Fruit fly (Drosophila melanogaster) whole organism, prepupa: ENCODE data around the gene Pif1.

Experiments
- Blimp-1 ChIP-seq: fragments of 200-800 bp; sonication (Bioruptor generic); optimal IDR thresholded peaks from 3 replicates; lab custom pipeline; 2017; ENCODE audit warnings: missing biosample characterization, missing genetic modification characterization, mild to moderate bottlenecking, moderate library complexity, missing genetic modification reagents
- CG10631 ChIP-seq: fragments of 200-800 bp; sonication (Bioruptor generic); optimal IDR thresholded peaks from 2 replicates; lab custom pipeline; 2016; ENCODE audit warnings: missing biosample characterization, missing genetic modification characterization
- CG10669 ChIP-seq: fragments of 200-800 bp; sonication (Bioruptor generic); optimal IDR thresholded peaks from 3 replicates; lab custom pipeline; 2018; ENCODE audit warnings: missing biosample characterization, mild to moderate bottlenecking, missing genetic modification characterization, moderate library complexity
- CG11294 ChIP-seq: fragments of 200-800 bp; sonication (Bioruptor generic); IDR thresholded peaks from 2 replicates; pipeline ENCODE4 v1.3.6; 2022; ENCODE audit warnings: missing biosample characterization, missing genetic modification characterization
- CG11762 ChIP-seq: fragments of 200-800 bp; sonication (Bioruptor generic); optimal IDR thresholded peaks from 3 replicates; lab custom pipeline; 2016; ENCODE audit warnings: missing biosample characterization, missing genetic modification characterization; ENCODE audit not compliant: insufficient read depth
- CG15336 ChIP-seq: fragments of 200-800 bp; sonication (Bioruptor generic); IDR thresholded peaks from 2 replicates; pipeline ENCODE4 v1.3.6; 2022; ENCODE audit warnings: missing biosample characterization, missing genetic modification characterization
- CG1621 ChIP-seq: fragments of 200-800 bp; sonication (Bioruptor generic); optimal IDR thresholded peaks from 3 replicates; lab custom pipeline; 2018; ENCODE audit warnings: missing biosample characterization, mild to moderate bottlenecking, missing genetic modification characterization
- CG16779 ChIP-seq: fragments of 200-800 bp; sonication (Bioruptor generic); optimal IDR thresholded peaks from 3 replicates; lab custom pipeline; 2017; ENCODE audit warnings: missing biosample characterization, mild to moderate bottlenecking, missing genetic modification characterization
- CG32006 ChIP-seq: fragments of 200-800 bp; sonication (Bioruptor generic); optimal IDR thresholded peaks from 3 replicates; lab custom pipeline; 2017; ENCODE audit warnings: missing biosample characterization, mild to moderate bottlenecking, missing genetic modification characterization
- CG6163 ChIP-seq: fragments of 200-800 bp; sonication (Bioruptor generic); IDR thresholded peaks from 3 replicates; pipeline ENCODE4 v1.3.6; 2022; ENCODE audit warnings: missing biosample characterization, missing genetic modification characterization
- CG6276 ChIP-seq: fragments of 200-800 bp; sonication (Bioruptor generic); optimal IDR thresholded peaks from 2 replicates; lab custom pipeline; 2017; ENCODE audit warnings: missing biosample characterization, mild to moderate bottlenecking, missing genetic modification characterization
- CG6792 ChIP-seq: fragments of 200-800 bp; sonication (Bioruptor generic); optimal IDR thresholded peaks from 3 replicates; lab custom pipeline; 2016; ENCODE audit warnings: missing biosample characterization, missing genetic modification characterization
- CG6854 ChIP-seq: fragments of 200-800 bp; sonication (Bioruptor generic); optimal IDR thresholded peaks from 2 replicates; lab custom pipeline; 2017; ENCODE audit warnings: missing biosample characterization, mild to moderate bottlenecking, missing genetic modification characterization
- CG7368 ChIP-seq: fragments of 200-800 bp; sonication (Bioruptor generic); optimal IDR thresholded peaks from 3 replicates; lab custom pipeline; 2016; ENCODE audit warnings: missing biosample characterization, missing genetic modification characterization
- CG8119 ChIP-seq: fragments of 200-800 bp; sonication (Bioruptor generic); IDR thresholded peaks from 3 replicates; pipeline ENCODE4 v1.3.6; 2022; ENCODE audit warnings: missing biosample characterization, missing genetic modification characterization
- CG8319 ChIP-seq: fragments of 200-800 bp; sonication (Bioruptor generic); optimal IDR thresholded peaks from 3 replicates; lab custom pipeline; 2016; ENCODE audit warnings: missing biosample characterization, missing genetic modification characterization
- CG8632 ChIP-seq: fragments of 200-800 bp; sonication (Bioruptor generic); optimal IDR thresholded peaks from 3 replicates; lab custom pipeline; 2016; ENCODE audit warnings: missing biosample characterization, missing genetic modification characterization
- CG9139 ChIP-seq: fragments of 200-800 bp; sonication (Bioruptor generic); optimal IDR thresholded peaks from 3 replicates; lab custom pipeline; 2017; ENCODE audit warnings: missing biosample characterization, mild to moderate bottlenecking, missing genetic modification characterization
- Eip75B ChIP-seq: fragments of 200-800 bp; sonication (Bioruptor generic); optimal IDR thresholded peaks from 3 replicates; lab custom pipeline; 2016; ENCODE audit warnings: missing biosample characterization, missing genetic modification characterization
- Eip78C ChIP-seq: fragments of 200-800 bp; sonication (Bioruptor generic); peaks from one replicate; lab custom pipeline; 2016; ENCODE audit warnings: missing biosample characterization, missing genetic modification characterization
- Eip93F ChIP-seq: fragments of 200-800 bp; sonication (Bioruptor generic); optimal IDR thresholded peaks from 2 replicates; lab custom pipeline; 2016; ENCODE audit warnings: missing biosample characterization, mild to moderate bottlenecking, missing genetic modification characterization
- Ets96B ChIP-seq: fragments of 200-800 bp; optimal IDR thresholded peaks from 2 replicates; lab custom pipeline; 2019; ENCODE audit warnings: missing biosample characterization, mild to moderate bottlenecking, missing genetic modification characterization, moderate library complexity
- Gug ChIP-seq: fragments of 200-800 bp; sonication (Bioruptor generic); IDR thresholded peaks from 2 replicates; pipeline ENCODE4 v1.3.6; 2022; ENCODE audit warnings: missing biosample characterization, missing genetic modification characterization
- Hr38 ChIP-seq: sonication (Bioruptor generic); optimal IDR thresholded peaks from 2 replicates; lab custom pipeline; 2016; ENCODE audit warnings: missing biosample characterization, missing genetic modification characterization
- Hr39 ChIP-seq: fragments of 200-800 bp; sonication (Bioruptor generic); optimal IDR thresholded peaks from 2 replicates; lab custom pipeline; 2016; ENCODE audit warnings: missing biosample characterization, missing genetic modification characterization
- Hr4 ChIP-seq: fragments of 200-800 bp; sonication (Bioruptor generic); optimal IDR thresholded peaks from 3 replicates; lab custom pipeline; 2016; ENCODE audit warnings: missing biosample characterization, missing genetic modification characterization
- Lpt ChIP-seq: fragments of 200-800 bp; sonication (Bioruptor generic); optimal IDR thresholded peaks from 3 replicates; lab custom pipeline; 2016; ENCODE audit warnings: missing biosample characterization, missing genetic modification characterization
- Met ChIP-seq: fragments of 200-800 bp; sonication (Bioruptor generic); optimal IDR thresholded peaks from 3 replicates; lab custom pipeline; 2016; ENCODE audit warnings: missing biosample characterization, missing genetic modification characterization
- OdsH ChIP-seq: fragments of 200-800 bp; sonication (Bioruptor generic); optimal IDR thresholded peaks from 3 replicates; lab custom pipeline; 2016; ENCODE audit warnings: missing biosample characterization, missing genetic modification characterization
- Smox ChIP-seq: fragments of 200-800 bp; sonication (Bioruptor generic); optimal IDR thresholded peaks from 3 replicates; lab custom pipeline; 2016; ENCODE audit warnings: missing biosample characterization, missing genetic modification characterization
- Sox102F ChIP-seq: fragments of 200-800 bp; sonication (Bioruptor generic); optimal IDR thresholded peaks from 2 replicates; lab custom pipeline; 2016; ENCODE audit warnings: missing biosample characterization, mild to moderate bottlenecking, missing genetic modification characterization
- Sox14 ChIP-seq: fragments of 200-800 bp; sonication (Bioruptor generic); optimal IDR thresholded peaks from 3 replicates; lab custom pipeline; 2016; ENCODE audit warnings: missing biosample characterization, missing genetic modification characterization
- Sox15 ChIP-seq: fragments of 200-800 bp; sonication (Bioruptor generic); optimal IDR thresholded peaks from 3 replicates; lab custom pipeline; 2016; ENCODE audit warnings: missing biosample characterization, missing genetic modification characterization
- cyc ChIP-seq: fragments of 200-800 bp; sonication (Bioruptor generic); optimal IDR thresholded peaks from 3 replicates; lab custom pipeline; 2016; ENCODE audit warnings: missing biosample characterization, missing genetic modification characterization
- dac ChIP-seq: fragments of 200-800 bp; sonication (Bioruptor generic); optimal IDR thresholded peaks from 2 replicates; lab custom pipeline; 2017; ENCODE audit warnings: missing biosample characterization, mild to moderate bottlenecking, missing genetic modification characterization
- dsx ChIP-seq: fragments of 200-800 bp; optimal IDR thresholded peaks from 3 replicates; lab custom pipeline; 2019; ENCODE audit warnings: missing biosample characterization, mild to moderate bottlenecking, missing genetic modification characterization, moderate library complexity; ENCODE audit not compliant: poor library complexity, severe bottlenecking
- fd59A ChIP-seq: fragments of 200-800 bp; sonication (Bioruptor generic); optimal IDR thresholded peaks from 2 replicates; lab custom pipeline; 2017; ENCODE audit warnings: missing biosample characterization, mild to moderate bottlenecking, missing genetic modification characterization, missing genetic modification reagents
- fd85E ChIP-seq: fragments of 200-800 bp; sonication (Bioruptor generic); optimal IDR thresholded peaks from 3 replicates; lab custom pipeline; 2016; ENCODE audit warnings: missing biosample characterization, missing genetic modification characterization
- fkh ChIP-seq: fragments of 200-800 bp; sonication (Bioruptor generic); optimal IDR thresholded peaks from 3 replicates; lab custom pipeline; 2017; ENCODE audit warnings: missing biosample characterization, mild to moderate bottlenecking, missing genetic modification characterization, moderate library complexity
- lz ChIP-seq: fragments of 200-800 bp; sonication (Bioruptor generic); optimal IDR thresholded peaks from 3 replicates; lab custom pipeline; 2016; ENCODE audit warnings: missing biosample characterization, missing genetic modification characterization
- net ChIP-seq: fragments of 200-800 bp; sonication (Bioruptor generic); optimal IDR thresholded peaks from 3 replicates; lab custom pipeline; 2016; ENCODE audit warnings: missing biosample characterization, missing genetic modification characterization
- pdm3 ChIP-seq: fragments of 200-800 bp; sonication (Bioruptor generic); optimal IDR thresholded peaks from 3 replicates; lab custom pipeline; 2016; ENCODE audit warnings: missing biosample characterization, missing genetic modification characterization
- salr ChIP-seq, 2 experiments: fragments of 200-800 bp; sonication (Bioruptor generic); optimal IDR thresholded peaks; 3 replicates each; lab custom pipeline; 2016 to 2018; ENCODE audit warnings: missing biosample characterization in 2 of 2, missing genetic modification characterization in 2 of 2, mild to moderate bottlenecking in 1 of 2
- spab ChIP-seq: fragments of 200-800 bp; sonication (Bioruptor generic); optimal IDR thresholded peaks from 2 replicates; lab custom pipeline; 2017; ENCODE audit warnings: missing biosample characterization, mild to moderate bottlenecking, missing genetic modification characterization, missing genetic modification reagents
- ss ChIP-seq, 2 experiments: fragments of 200-800 bp; sonication (Bioruptor generic); optimal IDR thresholded peaks; 2 replicates in 1 of 2; 3 replicates in 1 of 2; lab custom pipeline; 2017 to 2018; ENCODE audit warnings: mild to moderate bottlenecking in 2 of 2, missing biosample characterization in 2 of 2, missing genetic modification characterization in 2 of 2, moderate library complexity in 1 of 2
- svp ChIP-seq: fragments of 200-800 bp; sonication (Bioruptor generic); peaks from one replicate; lab custom pipeline; 2016; ENCODE audit warnings: missing biosample characterization, missing genetic modification characterization
- topi ChIP-seq: fragments of 200-800 bp; sonication (Bioruptor generic); optimal IDR thresholded peaks from 3 replicates; lab custom pipeline; 2016; ENCODE audit warnings: missing biosample characterization, missing genetic modification characterization
- vri ChIP-seq: fragments of 200-800 bp; sonication (Bioruptor generic); optimal IDR thresholded peaks from 3 replicates; lab custom pipeline; 2016; ENCODE audit warnings: missing biosample characterization, mild to moderate bottlenecking, missing genetic modification characterization

Pif1 gene

dm6 chr2L:3441158-3441557 lies 28.6 kb downstream of the Pif1 start:
- TF ChIP-seq Sox14 (GFP tag; lab: Kevin White, UChicago) (no peak), ss (GFP tag; optimal IDR thresholded peaks at IDR 0.05; lab: Kevin White, UChicago) (no peak), Blimp-1 (GFP tag; lab: Kevin White, UChicago) (no peak), CG11762 (GFP tag; lab: Kevin White, UChicago) (no peak), CG16779 (tag; lab: Kevin White, UChicago) (no peak), net (GFP tag; lab: Kevin White, UChicago) (no peak), Eip78C (GFP tag; lab: Kevin White, UChicago) (no peak), topi (no peak), CG8319 (GFP tag; lab: Kevin White, UChicago) (no peak), fd59A (GFP tag; lab: Kevin White, UChicago) (no peak), fkh (GFP tag; lab: Kevin White, UChicago) (no peak), Smox (GFP tag; lab: Kevin White, UChicago) (no peak), Gug (GFP tag; lab: Robert Waterston, UW) (no peak), CG6163 (GFP tag; lab: Robert Waterston, UW) (no peak), salr (GFP tag; optimal IDR thresholded peaks at IDR 0.05; lab: Kevin White, UChicago) (no peak), vri (no peak), Ets96B (tag; lab: Kevin White, UChicago) (no peak)
- TF ChIP-seq, all 60 proteins: peak for 0

dm6 chr2L:3440322-3440721 lies 29.5 kb downstream of the Pif1 start:
- peak; percentile 84 for TF ChIP-seq CG6276 (GFP tag; lab: Kevin White, UChicago)
- TF ChIP-seq CG6163 (GFP tag; lab: Robert Waterston, UW): peak; percentile 78
- peak; percentile 40 for TF ChIP-seq Hr39 (GFP tag; lab: Kevin White, UChicago)
- no peak for TF ChIP-seq Smox (GFP tag; lab: Kevin White, UChicago)
- TF ChIP-seq CG6854 (GFP tag; lab: Kevin White, UChicago): no peak
- peak; percentile 74 for TF ChIP-seq Sox14 (GFP tag; lab: Kevin White, UChicago)
- TF ChIP-seq CG11762 (GFP tag; lab: Kevin White, UChicago): peak; percentile 70
- TF ChIP-seq CG1621 (tag; lab: Kevin White, UChicago): peak; percentile 7
- TF ChIP-seq salr (GFP tag; optimal IDR thresholded peaks at IDR 0.05; lab: Kevin White, UChicago): peak in 1 of 2 experiments; percentile 49
- peak; percentile 59 for TF ChIP-seq CG10631 (GFP tag; lab: Kevin White, UChicago)
- peak; percentile 70 for TF ChIP-seq CG32006 (GFP tag; lab: Kevin White, UChicago)
- peak; percentile 23 for TF ChIP-seq vri
- TF ChIP-seq Met (GFP tag; lab: Kevin White, UChicago): no peak
- TF ChIP-seq Eip93F (GFP tag; lab: Kevin White, UChicago): no peak
- peak; percentile 10 for TF ChIP-seq lz (GFP tag; lab: Kevin White, UChicago)
- TF ChIP-seq Sox102F (GFP tag; lab: Kevin White, UChicago): peak; percentile 57
- TF ChIP-seq Sox15: no peak
- no peak for TF ChIP-seq cyc
- TF ChIP-seq CG9139 (GFP tag; lab: Kevin White, UChicago): no peak
- peak; percentile 57 for TF ChIP-seq Eip78C (GFP tag; lab: Kevin White, UChicago)
- TF ChIP-seq pdm3 (GFP tag; lab: Kevin White, UChicago): peak; percentile 82
- no peak for TF ChIP-seq Eip75B
- no peak for TF ChIP-seq ss (GFP tag; optimal IDR thresholded peaks at IDR 0.05; lab: Kevin White, UChicago)
- peak; percentile 58 for TF ChIP-seq CG8319 (GFP tag; lab: Kevin White, UChicago)
- peak; percentile 9 for TF ChIP-seq net (GFP tag; lab: Kevin White, UChicago)
- TF ChIP-seq CG10669 (GFP tag; lab: Kevin White, UChicago): peak; percentile 49
- TF ChIP-seq Lpt (GFP tag; lab: Kevin White, UChicago): peak; percentile 27
- no peak for TF ChIP-seq fd85E
- TF ChIP-seq CG11294 (GFP tag; lab: Robert Waterston, UW): peak; percentile 84
- peak; percentile 45 for TF ChIP-seq svp (GFP tag; lab: Kevin White, UChicago)
- TF ChIP-seq fd59A (GFP tag; lab: Kevin White, UChicago): peak; percentile 53
- peak; percentile 11 for TF ChIP-seq Ets96B (tag; lab: Kevin White, UChicago)
- peak; percentile 60 for TF ChIP-seq spab (GFP tag; lab: Kevin White, UChicago)
- TF ChIP-seq CG8632 (GFP tag; lab: Kevin White, UChicago): no peak
- peak; percentile 86 for TF ChIP-seq Hr4 (GFP tag; lab: Kevin White, UChicago)
- TF ChIP-seq CG8119 (GFP tag; lab: Robert Waterston, UW): peak; percentile 90
- peak; percentile 63 for TF ChIP-seq dac (GFP tag; lab: Kevin White, UChicago)
- TF ChIP-seq CG15336: peak; percentile 83
- TF ChIP-seq CG7368 (GFP tag; lab: Kevin White, UChicago): peak; percentile 66
- peak; percentile 41 for TF ChIP-seq Hr38 (GFP tag; lab: Kevin White, UChicago)
- TF ChIP-seq CG6792 (GFP tag; lab: Kevin White, UChicago): peak; percentile 65
- TF ChIP-seq Gug (GFP tag; lab: Robert Waterston, UW): peak; percentile 88
- no peak for TF ChIP-seq dsx (GFP tag; lab: Kevin White, UChicago)
- peak; percentile 83 for TF ChIP-seq OdsH (GFP tag; lab: Kevin White, UChicago)
